Fruit fly (Drosophila melanogaster) whole organism, prepupa: ENCODE measurements around the gene Cad99C.

ENCODE experiments used
- Blimp-1 ChIP-seq: fragments of 200-800 bp; sonication (Bioruptor generic); optimal IDR thresholded peaks from 3 replicates; lab custom pipeline; 2017; ENCODE audit warnings: missing biosample characterization, missing genetic modification characterization, mild to moderate bottlenecking, moderate library complexity, missing genetic modification reagents
- CG10631 ChIP-seq: fragments of 200-800 bp; sonication (Bioruptor generic); optimal IDR thresholded peaks from 2 replicates; lab custom pipeline; 2016; ENCODE audit warnings: missing biosample characterization, missing genetic modification characterization
- CG11294 ChIP-seq: fragments of 200-800 bp; sonication (Bioruptor generic); IDR thresholded peaks from 2 replicates; pipeline ENCODE4 v1.3.6; 2022; ENCODE audit warnings: missing biosample characterization, missing genetic modification characterization
- CG11762 ChIP-seq: fragments of 200-800 bp; sonication (Bioruptor generic); optimal IDR thresholded peaks from 3 replicates; lab custom pipeline; 2016; ENCODE audit warnings: missing biosample characterization, missing genetic modification characterization; ENCODE audit not compliant: insufficient read depth
- CG11902 ChIP-seq: fragments of 200-800 bp; sonication (Bioruptor generic); optimal IDR thresholded peaks from 3 replicates; lab custom pipeline; 2016; ENCODE audit warnings: missing biosample characterization, missing genetic modification characterization
- CG15336 ChIP-seq: fragments of 200-800 bp; sonication (Bioruptor generic); IDR thresholded peaks from 2 replicates; pipeline ENCODE4 v1.3.6; 2022; ENCODE audit warnings: missing biosample characterization, missing genetic modification characterization
- CG1621 ChIP-seq: fragments of 200-800 bp; sonication (Bioruptor generic); optimal IDR thresholded peaks from 3 replicates; lab custom pipeline; 2018; ENCODE audit warnings: missing biosample characterization, mild to moderate bottlenecking, missing genetic modification characterization
- CG16779 ChIP-seq: fragments of 200-800 bp; sonication (Bioruptor generic); optimal IDR thresholded peaks from 3 replicates; lab custom pipeline; 2017; ENCODE audit warnings: missing biosample characterization, mild to moderate bottlenecking, missing genetic modification characterization
- CG3032 ChIP-seq: fragments of 200-800 bp; optimal IDR thresholded peaks from 2 replicates; lab custom pipeline; 2019; ENCODE audit warnings: missing biosample characterization, mild to moderate bottlenecking, missing genetic modification characterization, moderate library complexity
- CG32006 ChIP-seq: fragments of 200-800 bp; sonication (Bioruptor generic); optimal IDR thresholded peaks from 3 replicates; lab custom pipeline; 2017; ENCODE audit warnings: missing biosample characterization, mild to moderate bottlenecking, missing genetic modification characterization
- CG34406 ChIP-seq: fragments of 200-800 bp; sonication (Bioruptor generic); optimal IDR thresholded peaks from 3 replicates; lab custom pipeline; 2016; ENCODE audit warnings: missing biosample characterization, missing genetic modification characterization
- CG3919 ChIP-seq: fragments of 200-800 bp; sonication (Bioruptor generic); optimal IDR thresholded peaks from 3 replicates; lab custom pipeline; 2016; ENCODE audit warnings: missing biosample characterization, missing genetic modification characterization
- CG4318 ChIP-seq: fragments of 200-800 bp; sonication (Bioruptor generic); optimal IDR thresholded peaks from 3 replicates; lab custom pipeline; 2017; ENCODE audit warnings: missing biosample characterization, mild to moderate bottlenecking, missing genetic modification characterization
- CG6163 ChIP-seq: fragments of 200-800 bp; sonication (Bioruptor generic); IDR thresholded peaks from 3 replicates; pipeline ENCODE4 v1.3.6; 2022; ENCODE audit warnings: missing biosample characterization, missing genetic modification characterization
- CG6276 ChIP-seq: fragments of 200-800 bp; sonication (Bioruptor generic); optimal IDR thresholded peaks from 2 replicates; lab custom pipeline; 2017; ENCODE audit warnings: missing biosample characterization, mild to moderate bottlenecking, missing genetic modification characterization
- CG6792 ChIP-seq: fragments of 200-800 bp; sonication (Bioruptor generic); optimal IDR thresholded peaks from 3 replicates; lab custom pipeline; 2016; ENCODE audit warnings: missing biosample characterization, missing genetic modification characterization
- CG6808 ChIP-seq: fragments of 200-800 bp; sonication (Bioruptor generic); optimal IDR thresholded peaks from 3 replicates; lab custom pipeline; 2017; ENCODE audit warnings: missing biosample characterization, missing genetic modification characterization, mild to moderate bottlenecking, moderate library complexity, missing genetic modification reagents
- CG8319 ChIP-seq: fragments of 200-800 bp; sonication (Bioruptor generic); optimal IDR thresholded peaks from 3 replicates; lab custom pipeline; 2016; ENCODE audit warnings: missing biosample characterization, missing genetic modification characterization
- CG8632 ChIP-seq: fragments of 200-800 bp; sonication (Bioruptor generic); optimal IDR thresholded peaks from 3 replicates; lab custom pipeline; 2016; ENCODE audit warnings: missing biosample characterization, missing genetic modification characterization
- Eip75B ChIP-seq: fragments of 200-800 bp; sonication (Bioruptor generic); optimal IDR thresholded peaks from 3 replicates; lab custom pipeline; 2016; ENCODE audit warnings: missing biosample characterization, missing genetic modification characterization
- Eip78C ChIP-seq: fragments of 200-800 bp; sonication (Bioruptor generic); peaks from one replicate; lab custom pipeline; 2016; ENCODE audit warnings: missing biosample characterization, missing genetic modification characterization
- Eip93F ChIP-seq: fragments of 200-800 bp; sonication (Bioruptor generic); optimal IDR thresholded peaks from 2 replicates; lab custom pipeline; 2016; ENCODE audit warnings: missing biosample characterization, mild to moderate bottlenecking, missing genetic modification characterization
- Ets21C ChIP-seq: fragments of 200-800 bp; sonication (Bioruptor generic); optimal IDR thresholded peaks from 3 replicates; lab custom pipeline; 2016; ENCODE audit warnings: missing biosample characterization, missing genetic modification characterization
- Gug ChIP-seq: fragments of 200-800 bp; sonication (Bioruptor generic); IDR thresholded peaks from 2 replicates; pipeline ENCODE4 v1.3.6; 2022; ENCODE audit warnings: missing biosample characterization, missing genetic modification characterization
- Hr38 ChIP-seq: sonication (Bioruptor generic); optimal IDR thresholded peaks from 2 replicates; lab custom pipeline; 2016; ENCODE audit warnings: missing biosample characterization, missing genetic modification characterization
- Hr39 ChIP-seq: fragments of 200-800 bp; sonication (Bioruptor generic); optimal IDR thresholded peaks from 2 replicates; lab custom pipeline; 2016; ENCODE audit warnings: missing biosample characterization, missing genetic modification characterization
- Hr4 ChIP-seq: fragments of 200-800 bp; sonication (Bioruptor generic); optimal IDR thresholded peaks from 3 replicates; lab custom pipeline; 2016; ENCODE audit warnings: missing biosample characterization, missing genetic modification characterization
- Lpt ChIP-seq: fragments of 200-800 bp; sonication (Bioruptor generic); optimal IDR thresholded peaks from 3 replicates; lab custom pipeline; 2016; ENCODE audit warnings: missing biosample characterization, missing genetic modification characterization
- Met ChIP-seq: fragments of 200-800 bp; sonication (Bioruptor generic); optimal IDR thresholded peaks from 3 replicates; lab custom pipeline; 2016; ENCODE audit warnings: missing biosample characterization, missing genetic modification characterization
- OdsH ChIP-seq: fragments of 200-800 bp; sonication (Bioruptor generic); optimal IDR thresholded peaks from 3 replicates; lab custom pipeline; 2016; ENCODE audit warnings: missing biosample characterization, missing genetic modification characterization
- Smox ChIP-seq: fragments of 200-800 bp; sonication (Bioruptor generic); optimal IDR thresholded peaks from 3 replicates; lab custom pipeline; 2016; ENCODE audit warnings: missing biosample characterization, missing genetic modification characterization
- Sox102F ChIP-seq: fragments of 200-800 bp; sonication (Bioruptor generic); optimal IDR thresholded peaks from 2 replicates; lab custom pipeline; 2016; ENCODE audit warnings: missing biosample characterization, mild to moderate bottlenecking, missing genetic modification characterization
- Sox14 ChIP-seq: fragments of 200-800 bp; sonication (Bioruptor generic); optimal IDR thresholded peaks from 3 replicates; lab custom pipeline; 2016; ENCODE audit warnings: missing biosample characterization, missing genetic modification characterization
- Sox15 ChIP-seq: fragments of 200-800 bp; sonication (Bioruptor generic); optimal IDR thresholded peaks from 3 replicates; lab custom pipeline; 2016; ENCODE audit warnings: missing biosample characterization, missing genetic modification characterization
- achi ChIP-seq: fragments of 200-800 bp; sonication (Bioruptor generic); optimal IDR thresholded peaks from 3 replicates; lab custom pipeline; 2016; ENCODE audit warnings: missing biosample characterization, missing genetic modification characterization
- acj6 ChIP-seq: fragments of 200-800 bp; sonication (Bioruptor generic); optimal IDR thresholded peaks from 3 replicates; lab custom pipeline; 2016; ENCODE audit warnings: missing biosample characterization, missing genetic modification characterization
- cyc ChIP-seq: fragments of 200-800 bp; sonication (Bioruptor generic); optimal IDR thresholded peaks from 3 replicates; lab custom pipeline; 2016; ENCODE audit warnings: missing biosample characterization, missing genetic modification characterization
- dac ChIP-seq: fragments of 200-800 bp; sonication (Bioruptor generic); optimal IDR thresholded peaks from 2 replicates; lab custom pipeline; 2017; ENCODE audit warnings: missing biosample characterization, mild to moderate bottlenecking, missing genetic modification characterization
- dsx ChIP-seq: fragments of 200-800 bp; optimal IDR thresholded peaks from 3 replicates; lab custom pipeline; 2019; ENCODE audit warnings: missing biosample characterization, mild to moderate bottlenecking, missing genetic modification characterization, moderate library complexity; ENCODE audit not compliant: poor library complexity, severe bottlenecking
- eg ChIP-seq: fragments of 200-800 bp; sonication (Bioruptor generic); IDR thresholded peaks from 3 replicates; pipeline ENCODE4 v1.3.6; 2022; ENCODE audit warnings: missing biosample characterization, missing genetic modification characterization
- esn ChIP-seq: fragments of 200-800 bp; sonication (Bioruptor generic); optimal IDR thresholded peaks from 2 replicates; lab custom pipeline; 2016; ENCODE audit warnings: missing biosample characterization, mild to moderate bottlenecking, missing genetic modification characterization, moderate library complexity
- fd59A ChIP-seq: fragments of 200-800 bp; sonication (Bioruptor generic); optimal IDR thresholded peaks from 2 replicates; lab custom pipeline; 2017; ENCODE audit warnings: missing biosample characterization, mild to moderate bottlenecking, missing genetic modification characterization, missing genetic modification reagents
- fd85E ChIP-seq: fragments of 200-800 bp; sonication (Bioruptor generic); optimal IDR thresholded peaks from 3 replicates; lab custom pipeline; 2016; ENCODE audit warnings: missing biosample characterization, missing genetic modification characterization
- fkh ChIP-seq: fragments of 200-800 bp; sonication (Bioruptor generic); optimal IDR thresholded peaks from 3 replicates; lab custom pipeline; 2017; ENCODE audit warnings: missing biosample characterization, mild to moderate bottlenecking, missing genetic modification characterization, moderate library complexity
- lz ChIP-seq: fragments of 200-800 bp; sonication (Bioruptor generic); optimal IDR thresholded peaks from 3 replicates; lab custom pipeline; 2016; ENCODE audit warnings: missing biosample characterization, missing genetic modification characterization
- net ChIP-seq: fragments of 200-800 bp; sonication (Bioruptor generic); optimal IDR thresholded peaks from 3 replicates; lab custom pipeline; 2016; ENCODE audit warnings: missing biosample characterization, missing genetic modification characterization
- pdm3 ChIP-seq: fragments of 200-800 bp; sonication (Bioruptor generic); optimal IDR thresholded peaks from 3 replicates; lab custom pipeline; 2016; ENCODE audit warnings: missing biosample characterization, missing genetic modification characterization
- spab ChIP-seq: fragments of 200-800 bp; sonication (Bioruptor generic); optimal IDR thresholded peaks from 2 replicates; lab custom pipeline; 2017; ENCODE audit warnings: missing biosample characterization, mild to moderate bottlenecking, missing genetic modification characterization, missing genetic modification reagents
- ss ChIP-seq, 2 experiments: fragments of 200-800 bp; sonication (Bioruptor generic); optimal IDR thresholded peaks; 2 replicates in 1 of 2; 3 replicates in 1 of 2; lab custom pipeline; 2017 to 2018; ENCODE audit warnings: mild to moderate bottlenecking in 2 of 2, missing biosample characterization in 2 of 2, missing genetic modification characterization in 2 of 2, moderate library complexity in 1 of 2
- svp ChIP-seq: fragments of 200-800 bp; sonication (Bioruptor generic); peaks from one replicate; lab custom pipeline; 2016; ENCODE audit warnings: missing biosample characterization, missing genetic modification characterization
- topi ChIP-seq: fragments of 200-800 bp; sonication (Bioruptor generic); optimal IDR thresholded peaks from 3 replicates; lab custom pipeline; 2016; ENCODE audit warnings: missing biosample characterization, missing genetic modification characterization
- vri ChIP-seq: fragments of 200-800 bp; sonication (Bioruptor generic); optimal IDR thresholded peaks from 3 replicates; lab custom pipeline; 2016; ENCODE audit warnings: missing biosample characterization, mild to moderate bottlenecking, missing genetic modification characterization

Cad99C gene

DNA sequence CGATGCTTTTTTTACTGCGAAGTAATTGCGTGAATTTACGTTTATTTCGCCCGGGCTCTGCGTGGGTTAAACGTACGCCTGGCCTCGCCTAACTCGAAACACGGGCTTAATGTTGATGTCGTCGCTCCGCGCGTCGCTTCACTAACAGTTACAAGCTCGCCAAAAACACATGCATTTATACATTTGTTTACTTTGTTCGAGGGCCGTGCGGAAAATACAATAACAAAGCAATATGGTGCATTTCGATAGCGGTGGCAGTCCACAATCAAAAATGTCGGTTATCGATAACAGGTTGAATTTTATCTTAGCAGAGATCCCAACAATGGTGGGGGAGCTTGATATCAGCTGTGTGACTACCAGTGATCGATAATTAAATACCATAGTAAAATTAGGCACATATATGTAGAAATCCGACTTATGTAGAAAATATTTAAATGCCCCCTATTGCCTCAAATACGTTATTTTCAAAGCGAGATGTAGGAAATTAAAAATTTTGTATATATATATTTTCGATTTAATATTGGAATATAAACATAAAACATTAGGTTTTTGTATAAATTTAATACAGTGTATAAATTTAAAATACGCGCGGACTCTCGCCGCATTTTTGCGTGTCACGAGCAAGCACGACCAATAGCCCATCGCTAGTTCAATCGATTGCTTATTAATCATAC is 27.4 kb downstream of the Cad99C start, which contains the start of gene Zip99C:
Gene Zip99C, minus strand, starts transcription at position 220 of the 674 bp plus-strand sequence.
- TF ChIP-seq Smox (GFP tag; lab: Kevin White, UChicago) (no peak), CG16779 (tag; lab: Kevin White, UChicago) (no peak), Eip93F (GFP tag; lab: Kevin White, UChicago) (peak; percentile 72), CG11294 (no peak), fkh (GFP tag; lab: Kevin White, UChicago) (peak; percentile 70), Hr4 (GFP tag; lab: Kevin White, UChicago) (no peak), net (GFP tag; lab: Kevin White, UChicago) (no peak), lz (GFP tag; lab: Kevin White, UChicago) (peak; percentile 24), CG1621 (tag; lab: Kevin White, UChicago) (no peak), fd85E (GFP tag; lab: Kevin White, UChicago) (no peak), CG4318 (GFP tag; lab: Kevin White, UChicago) (no peak), Met (GFP tag; lab: Kevin White, UChicago) (peak; percentile 42), Hr39 (no peak), CG15336 (GFP tag; lab: Robert Waterston, UW) (no peak), CG6276 (no peak), vri (GFP tag; lab: Kevin White, UChicago) (peak; percentile 45), CG6163 (GFP tag; lab: Robert Waterston, UW) (no peak), Eip75B (GFP tag; lab: Kevin White, UChicago) (no peak), Lpt (GFP tag; lab: Kevin White, UChicago) (no peak), topi (no peak), CG10631 (GFP tag; lab: Kevin White, UChicago) (peak; percentile 12), CG32006 (no peak), CG8319 (GFP tag; lab: Kevin White, UChicago) (no peak), Sox15 (GFP tag; lab: Kevin White, UChicago) (no peak), dac (GFP tag; lab: Kevin White, UChicago) (no peak), achi (no peak), CG6792 (GFP tag; lab: Kevin White, UChicago) (peak; percentile 27), CG6808 (no peak), svp (no peak), Sox102F (GFP tag; lab: Kevin White, UChicago) (no peak), fd59A (GFP tag; lab: Kevin White, UChicago) (no peak), CG3919 (GFP tag; lab: Kevin White, UChicago) (no peak), OdsH (GFP tag; lab: Kevin White, UChicago) (no peak), CG3032 (tag; lab: Kevin White, UChicago) (peak; percentile 36), cyc (GFP tag; lab: Kevin White, UChicago) (no peak), Eip78C (GFP tag; lab: Kevin White, UChicago) (peak; percentile 73), Gug (GFP tag; lab: Robert Waterston, UW) (no peak), spab (GFP tag; lab: Kevin White, UChicago) (no peak), CG11902 (GFP tag; lab: Kevin White, UChicago) (no peak), ss (GFP tag; optimal IDR thresholded peaks at IDR 0.05; lab: Kevin White, UChicago) (no peak), pdm3 (GFP tag; lab: Kevin White, UChicago) (no peak), CG11762 (GFP tag; lab: Kevin White, UChicago) (no peak), Sox14 (peak; percentile 68), Blimp-1 (GFP tag; lab: Kevin White, UChicago) (no peak), dsx (peak; percentile 41), Hr38 (GFP tag; lab: Kevin White, UChicago) (no peak), eg (GFP tag; lab: Robert Waterston, UW) (no peak), Ets21C (GFP tag; lab: Kevin White, UChicago) (no peak), CG8632 (no peak), esn (GFP tag; lab: Kevin White, UChicago) (peak; percentile 38), CG34406 (no peak), acj6 (GFP tag; lab: Kevin White, UChicago) (no peak)
